Worm (Caenorhabditis elegans): ENCODE results near the gene Y51H7BR.4.

ce11 chrII:1482419-1482818 lies 46.7 kb upstream of the Y51H7BR.4 start:
- TF ChIP-seq med-1 (GFP tag; optimal IDR thresholded peaks at IDR 0.05; ENCODE audit: insufficient read depth) (no peak), ref-1 (GFP tag; conservative IDR thresholded peaks at IDR 0.05) (no peak), tab-1 (GFP tag; IDR thresholded peaks at IDR 0.05) (no peak), cog-1 (tag; optimal IDR thresholded peaks at IDR 0.05) (no peak)
